Worm (Caenorhabditis elegans) whole organism, L4 larva: ENCODE results near the gene ZK488.6.

Source experiments
- ZK546.5 ChIP-seq, 2 experiments: sonication (generic microtip); optimal IDR thresholded peaks; 2 replicates each; lab custom pipeline; 2017; ENCODE audit warnings: missing biosample characterization in 2 of 2, missing genetic modification characterization in 2 of 2
- aly-2 ChIP-seq: sonication (generic microtip); optimal IDR thresholded peaks from 2 replicates; lab custom pipeline; 2018; ENCODE audit warnings: missing biosample characterization, missing genetic modification characterization
- ama-1 ChIP-seq: fragments of 150-350 bp; optimal IDR thresholded peaks from 2 replicates; lab custom pipeline; 2014; ENCODE audit warnings: inconsistent platforms, mixed read lengths
- ceh-82 ChIP-seq: sonication (generic microtip); optimal IDR thresholded peaks from 2 replicates; lab custom pipeline; 2017; ENCODE audit warnings: missing biosample characterization, missing genetic modification characterization
- ces-1 ChIP-seq: fragments of 150-350 bp; sonication (generic microtip); optimal IDR thresholded peaks from 4 replicates; lab custom pipeline; 2014; ENCODE audit warnings: missing biosample characterization, missing genetic modification reagents, missing genetic modification characterization
- dmd-8 ChIP-seq: fragments of 200-800 bp; sonication (Bioruptor generic); IDR thresholded peaks from 2 replicates; pipeline ENCODE4 v1.3.6; 2022; ENCODE audit warnings: missing genetic modification characterization, missing compliant biosample characterization
- dpl-1 ChIP-seq: fragments of 150-350 bp; optimal IDR thresholded peaks from 2 replicates; lab custom pipeline; 2014; ENCODE audit warnings: missing biosample characterization, missing genetic modification reagents, missing genetic modification characterization
- fkh-10 ChIP-seq: fragments of 150-350 bp; optimal IDR thresholded peaks from 2 replicates; lab custom pipeline; 2014; ENCODE audit warnings: missing biosample characterization, missing genetic modification reagents, missing genetic modification characterization
- fos-1 ChIP-seq: fragments of 150-350 bp; optimal IDR thresholded peaks from 2 replicates; lab custom pipeline; 2014; ENCODE audit warnings: missing biosample characterization, missing genetic modification characterization
- hmg-1.1 ChIP-seq: fragments of 200-800 bp; sonication (Bioruptor generic); IDR thresholded peaks from 2 replicates; pipeline ENCODE4 v1.3.6; 2022; ENCODE audit warnings: missing genetic modification reagents, missing genetic modification characterization, missing compliant biosample characterization
- lin-39 ChIP-seq: fragments of 150-350 bp; optimal IDR thresholded peaks from 2 replicates; lab custom pipeline; 2014; ENCODE audit warnings: missing biosample characterization, missing genetic modification reagents, missing genetic modification characterization
- saeg-2 ChIP-seq: fragments of 200-800 bp; sonication (Bioruptor generic); IDR thresholded peaks from 2 replicates; pipeline ENCODE4 v1.3.6; 2022; ENCODE audit warnings: missing genetic modification reagents, missing genetic modification characterization, missing compliant biosample characterization
- unc-130 ChIP-seq: sonication (generic microtip); optimal IDR thresholded peaks from 2 replicates; lab custom pipeline; 2016; ENCODE audit warnings: missing genetic modification reagents, missing genetic modification characterization, missing compliant biosample characterization
- unc-39 ChIP-seq: sonication (generic microtip); optimal IDR thresholded peaks from 2 replicates; lab custom pipeline; 2017; ENCODE audit warnings: missing biosample characterization, missing genetic modification characterization

DNA sequence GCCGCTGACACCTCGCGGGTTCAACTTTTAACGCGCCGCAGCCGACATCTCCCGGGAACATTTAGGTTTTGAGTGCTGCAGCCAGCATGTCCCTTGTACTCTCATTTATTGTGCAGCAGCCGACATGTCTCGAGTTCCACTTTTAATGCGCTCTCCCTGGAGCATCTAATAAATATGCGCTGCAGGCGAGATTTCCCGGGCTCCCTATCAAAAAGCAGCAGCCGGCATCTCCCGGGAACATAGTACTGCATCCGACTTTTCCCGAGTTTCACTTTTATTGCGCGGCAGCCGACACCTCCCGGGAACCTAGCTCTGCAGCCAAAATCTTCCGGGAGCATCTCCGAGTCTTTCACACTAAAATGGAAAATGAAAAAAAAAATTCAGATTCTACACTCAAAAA is 30.7 kb downstream of the ZK488.6 start:
- TF ChIP-seq hmg-1.1 (GFP tag; lab: Robert Waterston, UW) (no peak), dpl-1 (no peak), dmd-8 (no peak), ama-1 (lab: Kevin White, UChicago) (no peak), unc-39 (tag; lab: Kevin White, UChicago) (no peak), ces-1 (GFP tag; lab: Kevin White, UChicago) (no peak), ZK546.5 (tag; optimal IDR thresholded peaks at IDR 0.05; lab: Kevin White, UChicago) (no peak), saeg-2 (no peak), aly-2 (tag; lab: Kevin White, UChicago) (no peak), fos-1 (tag; lab: Kevin White, UChicago) (no peak), fkh-10 (GFP tag; lab: Kevin White, UChicago) (no peak), unc-130 (GFP tag; lab: Kevin White, UChicago) (no peak), lin-39 (tag; lab: Kevin White, UChicago) (no peak), ceh-82 (tag; lab: Kevin White, UChicago) (no peak)
